Worm (Caenorhabditis elegans): ENCODE data around the gene Y48G9A.7.
A peak's percentile ranks its signal among the peaks of the same experiment; 100 is the strongest.

Gene Y48G9A.7

ce11 chrIII:2098185-2098584 is 12.2 kb upstream of the Y48G9A.7 start:
- TF ChIP-seq ceh-28 (tag; optimal IDR thresholded peaks at IDR 0.05) (peak; percentile 85), daf-16 (GFP tag; optimal IDR thresholded peaks at IDR 0.05) (no peak), daf-16 (tag; optimal IDR thresholded peaks at IDR 0.05) (no peak)

DNA sequence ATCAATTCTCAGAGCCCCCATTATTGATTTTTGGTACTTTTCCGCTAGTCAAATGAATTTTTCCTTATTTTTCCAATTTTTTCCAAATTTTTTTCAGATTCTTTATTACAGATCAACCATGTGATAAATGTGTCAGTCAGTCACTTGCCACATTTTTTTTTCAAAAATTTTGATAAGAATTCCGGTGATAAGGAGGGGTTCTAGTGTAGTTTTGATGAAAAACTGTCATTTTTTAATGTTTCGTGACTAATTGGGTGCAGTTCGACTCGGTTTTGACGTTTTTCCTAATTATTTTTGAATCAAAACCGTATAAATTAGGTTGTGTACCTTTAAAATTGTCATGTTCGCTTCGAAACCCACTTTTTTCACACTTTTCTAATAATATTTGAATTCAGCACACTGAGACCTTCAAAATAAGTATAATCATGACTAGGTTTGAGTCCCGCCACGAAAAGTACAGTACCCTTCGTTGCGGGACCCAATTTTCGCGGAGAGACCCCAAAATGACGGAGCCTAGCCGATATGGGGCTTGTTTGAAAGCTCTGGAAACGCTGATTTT is 10.5 kb upstream of the Y48G9A.7 start:
- TF ChIP-seq sdz-12 (GFP tag; optimal IDR thresholded peaks at IDR 0.05) = no peak
- TF ChIP-seq dmd-6 (GFP tag; IDR thresholded peaks at IDR 0.05) = peak; percentile 85
- peak; percentile 87 for TF ChIP-seq nhr-28 (tag; optimal IDR thresholded peaks at IDR 0.05)
- TF ChIP-seq duxl-1 (tag; optimal IDR thresholded peaks at IDR 0.05; ENCODE audit: poor library complexity) = no peak
- no peak for TF ChIP-seq ceh-62 (tag; optimal IDR thresholded peaks at IDR 0.05)
- no peak for TF ChIP-seq fos-1 (tag; optimal IDR thresholded peaks at IDR 0.05)
- TF ChIP-seq unc-62 (GFP tag; optimal IDR thresholded peaks at IDR 0.05 in 1 of 2) = peak; percentile 16 to 97
- TF ChIP-seq unc-62 (tag; optimal IDR thresholded peaks at IDR 0.05) = no peak
- TF ChIP-seq T20F7.1 (GFP tag; optimal IDR thresholded peaks at IDR 0.05) = peak; percentile 51
- peak; percentile 69 for TF ChIP-seq pqm-1 (tag; optimal IDR thresholded peaks at IDR 0.05)
- TF ChIP-seq dpl-1 (GFP tag; optimal IDR thresholded peaks at IDR 0.05) = no peak
- TF ChIP-seq egl-43 (GFP tag; IDR thresholded peaks at IDR 0.05) = no peak
- TF ChIP-seq nhr-77 (tag; optimal IDR thresholded peaks at IDR 0.05) = peak; percentile 75
- no peak for TF ChIP-seq zip-2 (tag; optimal IDR thresholded peaks at IDR 0.05)
- no peak for TF ChIP-seq cey-2 (tag; optimal IDR thresholded peaks at IDR 0.05; ENCODE audit: borderline replicate concordance, insufficient read depth)
- peak; percentile 53 for TF ChIP-seq hlh-30 (tag; optimal IDR thresholded peaks at IDR 0.05; ENCODE audit: insufficient read depth)
- TF ChIP-seq spr-3 (GFP tag; optimal IDR thresholded peaks at IDR 0.05) = no peak
- TF ChIP-seq dmd-9 (GFP tag; IDR thresholded peaks at IDR 0.05) = no peak
- no peak for TF ChIP-seq ztf-7 (tag; optimal IDR thresholded peaks at IDR 0.05)
- TF ChIP-seq madf-9 (GFP tag; conservative IDR thresholded peaks at IDR 0.05) = 0 out of 2 replicates have a peak, but pooled peaks have one; percentile 12
- TF ChIP-seq rbr-2 (tag; optimal IDR thresholded peaks at IDR 0.05) = no peak
- no peak for TF ChIP-seq F10B5.3 (tag; optimal IDR thresholded peaks at IDR 0.05)
- TF ChIP-seq snpc-1.2 (GFP tag; IDR thresholded peaks at IDR 0.05) = no peak
- TF ChIP-seq pha-4 (GFP tag; IDR thresholded peaks at IDR 0.05) = peak; percentile 50; the same call in 1 of the 2 replicates
- TF ChIP-seq pha-4 (tag; optimal IDR thresholded peaks at IDR 0.05) = no peak
- TF ChIP-seq zfp-2 (tag; optimal IDR thresholded peaks at IDR 0.05) = no peak
- TF ChIP-seq tra-1 (GFP tag; IDR thresholded peaks at IDR 0.05) = 0 out of 2 replicates have a peak, but pooled peaks have one; percentile 27
- TF ChIP-seq ceh-32 (tag; optimal IDR thresholded peaks at IDR 0.05; ENCODE audit: poor library complexity) = no peak
- TF ChIP-seq aly-2 (tag; optimal IDR thresholded peaks at IDR 0.05) = no peak
- no peak for TF ChIP-seq mdl-1 (tag; optimal IDR thresholded peaks at IDR 0.05)
- TF ChIP-seq ZK337.2 (GFP tag; IDR thresholded peaks at IDR 0.05) = no peak
- TF ChIP-seq nhr-10 (tag; optimal IDR thresholded peaks at IDR 0.05) = no peak
- no peak for TF ChIP-seq mdt-29 (GFP tag; IDR thresholded peaks at IDR 0.05)
- no peak for TF ChIP-seq ceh-20 (GFP tag; IDR thresholded peaks at IDR 0.05)
- no peak for TF ChIP-seq F37D6.2 (tag; optimal IDR thresholded peaks at IDR 0.05)
- TF ChIP-seq jun-1 (tag; optimal IDR thresholded peaks at IDR 0.05) = no peak
- no peak for TF ChIP-seq unc-39 (tag; optimal IDR thresholded peaks at IDR 0.05)
- no peak for TF ChIP-seq zag-1 (tag; optimal IDR thresholded peaks at IDR 0.05)
- no peak for TF ChIP-seq hmg-1.1 (GFP tag; IDR thresholded peaks at IDR 0.05)
- no peak for TF ChIP-seq saeg-2 (GFP tag; IDR thresholded peaks at IDR 0.05)
- TF ChIP-seq lsy-2 (tag; optimal IDR thresholded peaks at IDR 0.05) = peak in 1 of 2 experiments; percentile 34
- TF ChIP-seq lin-13 (GFP tag; optimal IDR thresholded peaks at IDR 0.05) = peak; percentile 19
- no peak for TF ChIP-seq daf-16 (GFP tag; optimal IDR thresholded peaks at IDR 0.05)
- TF ChIP-seq daf-16 (tag; optimal IDR thresholded peaks at IDR 0.05) = peak; percentile 50
- no peak for TF ChIP-seq lir-3 (tag; optimal IDR thresholded peaks at IDR 0.05)
- TF ChIP-seq dmd-8 (GFP tag; IDR thresholded peaks at IDR 0.05) = no peak
- no peak for TF ChIP-seq daf-19 (GFP tag; conservative IDR thresholded peaks at IDR 0.05)
- TF ChIP-seq lin-38 (GFP tag; IDR thresholded peaks at IDR 0.05) = no peak
- TF ChIP-seq lin-15B (tag; optimal IDR thresholded peaks at IDR 0.05) = no peak

All from whole organism, L4 larva.